Fruit fly (Drosophila melanogaster): ENCODE results near the gene CG18731.

The CG18731 gene

dm6 chr3R:29716782-29717317, 8.0 kb upstream of the CG18731 start, which contains the start of gene Obp99b (continued):
- TF ChIP-seq CG13287 (GFP tag; IDR thresholded peaks at IDR 0.05; ENCODE audit: partially characterized antibody) = no peak
- no peak for TF ChIP-seq Doc3 (GFP tag; IDR thresholded peaks at IDR 0.05; ENCODE audit: partially characterized antibody)
- TF ChIP-seq tna (GFP tag; IDR thresholded peaks at IDR 0.05; ENCODE audit: partially characterized antibody) = no peak
- TF ChIP-seq CG1602 (GFP tag; optimal IDR thresholded peaks at IDR 0.05) = peak; percentile 50
- TF ChIP-seq CG11504 (tag; optimal IDR thresholded peaks at IDR 0.05) = peak; percentile 58
- TF ChIP-seq CG13296 (GFP tag; optimal IDR thresholded peaks at IDR 0.05) = peak; percentile 75
- peak; percentile 45 for TF ChIP-seq CG12155 (GFP tag; optimal IDR thresholded peaks at IDR 0.05)
- TF ChIP-seq CG42726 (GFP tag; IDR thresholded peaks at IDR 0.05; ENCODE audit: partially characterized antibody) = no peak
- TF ChIP-seq al (GFP tag; IDR thresholded peaks at IDR 0.05) = peak; percentile 41; the same call in 1 of the 2 replicates
- peak; percentile 62 for TF ChIP-seq CG5180 (GFP tag; optimal IDR thresholded peaks at IDR 0.05)
- no peak for TF ChIP-seq Sin3A (optimal IDR thresholded peaks at IDR 0.05)
- peak; percentile 85 for TF ChIP-seq CG10979 (tag; optimal IDR thresholded peaks at IDR 0.05)
- peak; percentile 72 for TF ChIP-seq Ptx1 (GFP tag; IDR thresholded peaks at IDR 0.05)
- TF ChIP-seq Adf1 (GFP tag; IDR thresholded peaks at IDR 0.05) = peak; percentile 25
- peak; percentile 60 for TF ChIP-seq CG1792 (GFP tag; optimal IDR thresholded peaks at IDR 0.05)
- 0 out of 2 replicates have a peak, but pooled peaks have one; percentile 46 for TF ChIP-seq wdn (GFP tag; IDR thresholded peaks at IDR 0.05)
- no peak for TF ChIP-seq zen2 (GFP tag; IDR thresholded peaks at IDR 0.05; ENCODE audit: partially characterized antibody)
- peak; percentile 86 for TF ChIP-seq CG33213 (GFP tag; optimal IDR thresholded peaks at IDR 0.05)
- peak; percentile 61 for TF ChIP-seq CG11696 (GFP tag; IDR thresholded peaks at IDR 0.05)
- TF ChIP-seq CG6654 (GFP tag; optimal IDR thresholded peaks at IDR 0.05) = peak; percentile 73
- peak; percentile 88 for TF ChIP-seq Mes4 (GFP tag; optimal IDR thresholded peaks at IDR 0.05)
- no peak for TF ChIP-seq lbe (GFP tag; optimal IDR thresholded peaks at IDR 0.05)
- TF ChIP-seq Ravus (GFP tag; IDR thresholded peaks at IDR 0.05) = peak; percentile 2; the same call in 1 of the 2 replicates
- peak; percentile 79 for TF ChIP-seq slbo (GFP tag; IDR thresholded peaks at IDR 0.05)
- TF ChIP-seq lmd (GFP tag; IDR thresholded peaks at IDR 0.05) = peak; percentile 65
- TF ChIP-seq repo (GFP tag; optimal IDR thresholded peaks at IDR 0.05) = peak; percentile 75
- TF ChIP-seq CG17361 (GFP tag; IDR thresholded peaks at IDR 0.05) = peak; percentile 39; the same call in 2 of the 3 replicates
- TF ChIP-seq CG34376 (GFP tag; optimal IDR thresholded peaks at IDR 0.05) = peak; percentile 67
- TF ChIP-seq Asciz (GFP tag; optimal IDR thresholded peaks at IDR 0.05) = peak; percentile 84
- TF ChIP-seq CG34422 (GFP tag; IDR thresholded peaks at IDR 0.05) = peak; percentile 74; the same call in 2 of the 3 replicates
- TF ChIP-seq Bgb (GFP tag; IDR thresholded peaks at IDR 0.05; ENCODE audit: partially characterized antibody) = no peak
- TF ChIP-seq CG10462 (GFP tag; optimal IDR thresholded peaks at IDR 0.05) = peak; percentile 9
- peak; percentile 74 for TF ChIP-seq CG9932 (GFP tag; IDR thresholded peaks at IDR 0.05)
- TF ChIP-seq CG4328 (GFP tag; optimal IDR thresholded peaks at IDR 0.05) = peak; percentile 52
- no peak for TF ChIP-seq rib (GFP tag; IDR thresholded peaks at IDR 0.05)
- peak; percentile 3 for TF ChIP-seq Dip3 (GFP tag; optimal IDR thresholded peaks at IDR 0.05)
- TF ChIP-seq CG9876 (GFP tag; optimal IDR thresholded peaks at IDR 0.05) = peak; percentile 50
- TF ChIP-seq tll (GFP tag; optimal IDR thresholded peaks at IDR 0.05) = no peak
- peak; percentile 61; the same call in 2 of the 3 replicates for TF ChIP-seq B-H1 (GFP tag; IDR thresholded peaks at IDR 0.05)
- peak; percentile 80 for TF ChIP-seq CG17359 (tag; optimal IDR thresholded peaks at IDR 0.05)
- peak; percentile 57; the same call in 2 of the 3 replicates for TF ChIP-seq so (GFP tag; IDR thresholded peaks at IDR 0.05)
- TF ChIP-seq CG7372 (GFP tag; IDR thresholded peaks at IDR 0.05) = peak; percentile 60; the same call in 1 of the 2 replicates
- no peak for TF ChIP-seq sug (tag; optimal IDR thresholded peaks at IDR 0.05)
- no peak for TF ChIP-seq Abd-B (GFP tag; optimal IDR thresholded peaks at IDR 0.05)
- TF ChIP-seq fd64A (GFP tag; optimal IDR thresholded peaks at IDR 0.05) = peak; percentile 87
- peak; percentile 74 for TF ChIP-seq CrebB (tag; optimal IDR thresholded peaks at IDR 0.05)
- peak; percentile 85 for TF ChIP-seq CG8089 (GFP tag; optimal IDR thresholded peaks at IDR 0.05)
- TF ChIP-seq Xrp1 (GFP tag; IDR thresholded peaks at IDR 0.05) = peak; percentile 73
- TF ChIP-seq Antp (GFP tag; optimal IDR thresholded peaks at IDR 0.05) = peak; percentile 84
- no peak for TF ChIP-seq Ets97D (GFP tag; optimal IDR thresholded peaks at IDR 0.05)

Data from whole organism, embryonic.